Worm (Caenorhabditis elegans) whole organism, midembryonic: ENCODE measurements around the gene C17H12.37.

Experiments used
- T22C8.4 ChIP-seq: fragments of 200-800 bp; sonication (Bioruptor generic); IDR thresholded peaks from 2 replicates; pipeline ENCODE4 v1.3.6; 2022; ENCODE audit warnings: missing genetic modification characterization, missing compliant biosample characterization
- cog-1 ChIP-seq: sonication (generic microtip); optimal IDR thresholded peaks from 2 replicates; lab custom pipeline; 2016; ENCODE audit warnings: missing genetic modification characterization, missing compliant biosample characterization
- flt-1 ChIP-seq: fragments of 200-800 bp; sonication (Bioruptor generic); IDR thresholded peaks from 2 replicates; pipeline ENCODE4 v1.3.6; 2022; ENCODE audit warnings: missing genetic modification characterization, missing compliant biosample characterization
- klf-2 ChIP-seq: fragments of 200-800 bp; sonication (Bioruptor generic); conservative IDR thresholded peaks from 2 replicates; pipeline ENCODE4 v1.3.6; 2022; ENCODE audit warnings: missing genetic modification reagents, missing genetic modification characterization, missing compliant biosample characterization
- med-1 ChIP-seq: sonication (generic microtip); optimal IDR thresholded peaks from 2 replicates; lab custom pipeline; 2017; ENCODE audit warnings: missing genetic modification characterization, mild to moderate bottlenecking, missing compliant biosample characterization, antibody characterized with exemption, missing genetic modification reagents; ENCODE audit not compliant: insufficient read depth
- ref-1 ChIP-seq: fragments of 200-800 bp; sonication (Bioruptor generic); conservative IDR thresholded peaks from 2 replicates; pipeline ENCODE4 v1.3.6; 2022; ENCODE audit warnings: missing genetic modification reagents, missing genetic modification characterization, missing compliant biosample characterization
- tab-1 ChIP-seq: fragments of 200-800 bp; sonication (Bioruptor generic); IDR thresholded peaks from 2 replicates; pipeline ENCODE4 v1.3.6; 2022; ENCODE audit warnings: missing genetic modification characterization, missing compliant biosample characterization
- ztf-29 ChIP-seq: fragments of 200-800 bp; sonication (Bioruptor generic); IDR thresholded peaks from 2 replicates; pipeline ENCODE4 v1.3.6; 2022; ENCODE audit warnings: missing genetic modification reagents, missing genetic modification characterization, missing compliant biosample characterization

ce11 chrIV:6824622-6825021 is 19.7 kb downstream of the C17H12.37 start, which contains the start of gene H20E11.3:
- TF ChIP-seq T22C8.4 (GFP tag; lab: Robert Waterston, UW): no peak
- no peak for TF ChIP-seq med-1 (GFP tag; lab: Kevin White, UChicago)
- no peak for TF ChIP-seq flt-1 (GFP tag; lab: Robert Waterston, UW)
- TF ChIP-seq cog-1 (tag; lab: Kevin White, UChicago): no peak
- TF ChIP-seq klf-2 (GFP tag; lab: Robert Waterston, UW): no peak
- no peak for TF ChIP-seq ztf-29 (GFP tag; lab: Robert Waterston, UW)
- no peak for TF ChIP-seq ref-1
- no peak for TF ChIP-seq tab-1
